Worm (Caenorhabditis elegans) whole organism, mixed stage, embryonic: ENCODE measurements around the gene T10B5.4.

Source experiments
- ceh-39 ChIP-seq: fragments of 150-350 bp; optimal IDR thresholded peaks from 2 replicates; lab custom pipeline; 2014; ENCODE audit warnings: missing biosample characterization, missing genetic modification characterization
- lin-13 ChIP-seq: fragments of 150-350 bp; optimal IDR thresholded peaks from 2 replicates; lab custom pipeline; 2014; ENCODE audit warnings: missing biosample characterization, missing genetic modification characterization
- nhr-28 ChIP-seq: fragments of 150-350 bp; optimal IDR thresholded peaks from 2 replicates; lab custom pipeline; 2014; ENCODE audit warnings: missing biosample characterization, missing genetic modification characterization
- snpc-4 ChIP-seq: fragments of 150-350 bp; optimal IDR thresholded peaks from 2 replicates; lab custom pipeline; 2014; ENCODE audit warnings: missing biosample characterization, missing genetic modification characterization
- sptf-1 ChIP-seq: sonication (generic microtip); optimal IDR thresholded peaks from 2 replicates; lab custom pipeline; 2017; ENCODE audit warnings: mild to moderate bottlenecking, missing genetic modification characterization, moderate library complexity, missing compliant biosample characterization
- unc-39 ChIP-seq: fragments of 150-350 bp; optimal IDR thresholded peaks from 2 replicates; lab custom pipeline; 2014; ENCODE audit warnings: missing biosample characterization, missing genetic modification characterization
- unc-62 ChIP-seq: fragments of 150-350 bp; optimal IDR thresholded peaks from 2 replicates; lab custom pipeline; 2014; ENCODE audit warnings: missing biosample characterization, missing genetic modification reagents, missing genetic modification characterization

- TF ChIP-seq nhr-28 (tag; lab: Kevin White, UChicago) (no peak), unc-62 (GFP tag; lab: Kevin White, UChicago) (no peak), sptf-1 (tag; lab: Kevin White, UChicago) (peak; percentile 73), lin-13 (tag; lab: Kevin White, UChicago) (no peak), unc-39 (tag; lab: Kevin White, UChicago) (no peak), ceh-39 (tag; lab: Kevin White, UChicago) (no peak), snpc-4 (no peak)
Measured at ce11 chrV:1875497-1875988, 3.9 kb upstream of the T10B5.4 start.
